Worm (Caenorhabditis elegans) whole organism, early embryonic: ENCODE measurements around the gene C16D9.1.

Source experiments
- aly-1 ChIP-seq: sonication (generic microtip); optimal IDR thresholded peaks from 2 replicates; lab custom pipeline; 2016; ENCODE audit warnings: missing genetic modification characterization, missing compliant biosample characterization
- ama-1 ChIP-seq: fragments of 150-350 bp; optimal IDR thresholded peaks from 2 replicates; lab custom pipeline; 2014
- flt-1 ChIP-seq: fragments of 200-800 bp; sonication (Bioruptor generic); IDR thresholded peaks from 2 replicates; pipeline ENCODE4 v1.3.6; 2022; ENCODE audit warnings: missing genetic modification characterization, missing compliant biosample characterization
- scrt-1 ChIP-seq: fragments of 200-800 bp; sonication (Bioruptor generic); IDR thresholded peaks from 2 replicates; pipeline ENCODE4 v1.3.6; 2022; ENCODE audit warnings: missing genetic modification characterization, missing compliant biosample characterization
- tra-4 ChIP-seq: sonication (generic microtip); optimal IDR thresholded peaks from 2 replicates; lab custom pipeline; 2017; ENCODE audit warnings: missing genetic modification characterization, missing compliant biosample characterization

ce11 chrV:8266232-8266631, 7.1 kb downstream of the C16D9.1 start, which contains the start of gene F21F8.5:
- TF ChIP-seq ama-1 (no peak), tra-4 (tag; lab: Kevin White, UChicago) (no peak), flt-1 (GFP tag; lab: Robert Waterston, UW) (no peak), scrt-1 (no peak), aly-1 (tag; lab: Kevin White, UChicago) (no peak)
